Fruit fly (Drosophila melanogaster) whole organism, embryonic: ENCODE measurements around the gene CG5445.

Experiments used
- CG12942 ChIP-seq: fragments of 200-800 bp; sonication (Bioruptor generic); optimal IDR thresholded peaks from 3 replicates; lab custom pipeline; 2016; ENCODE audit warnings: missing biosample characterization, missing genetic modification characterization
- CG8388 ChIP-seq: fragments of 200-800 bp; sonication (Bioruptor generic); optimal IDR thresholded peaks from 2 replicates; lab custom pipeline; 2019; ENCODE audit warnings: missing biosample characterization, mild to moderate bottlenecking, missing genetic modification characterization, moderate library complexity
- CG9797 ChIP-seq: fragments of 200-800 bp; sonication (Bioruptor generic); optimal IDR thresholded peaks from 3 replicates; lab custom pipeline; 2018; ENCODE audit warnings: missing biosample characterization, mild to moderate bottlenecking, missing genetic modification characterization
- zfh1 ChIP-seq: fragments of 200-800 bp; sonication (Bioruptor generic); IDR thresholded peaks from 3 replicates; pipeline ENCODE4 v1.3.6; 2022; ENCODE audit warnings: missing biosample characterization, missing genetic modification characterization

DNA sequence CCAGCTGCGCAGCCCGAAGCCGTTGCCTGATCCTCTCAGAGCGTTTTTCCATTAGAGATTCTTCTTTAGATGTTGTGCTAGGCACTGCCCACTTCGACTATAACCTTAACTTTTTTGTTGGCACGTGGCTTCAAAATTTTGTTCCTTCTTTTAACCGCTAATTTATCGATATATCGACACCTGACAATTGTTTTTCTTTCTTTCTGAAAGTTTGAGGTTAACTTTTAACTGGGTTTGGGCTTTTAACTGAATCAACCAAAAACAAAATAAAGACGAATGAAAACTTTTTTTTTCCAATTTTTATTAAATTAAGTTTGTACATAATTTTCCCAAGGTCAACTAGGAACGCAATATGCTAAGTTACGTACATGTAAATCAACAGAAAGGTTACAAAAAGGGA, 35.4 kb upstream of the CG5445 start, which contains the start of gene CG42854:
- TF ChIP-seq CG9797 (GFP tag; lab: Kevin White, UChicago) (no peak), CG8388 (GFP tag; lab: Kevin White, UChicago) (no peak), zfh1 (GFP tag; lab: Robert Waterston, UW) (no peak), CG12942 (GFP tag; lab: Kevin White, UChicago) (no peak)
